Worm (Caenorhabditis elegans): ENCODE data around the gene C17C3.3.

ce11 chrII:5557134-5557533, 4.4 kb upstream of the C17C3.3 start:
- TF ChIP-seq med-1 (GFP tag; optimal IDR thresholded peaks at IDR 0.05; ENCODE audit: insufficient read depth): no peak
- TF ChIP-seq tab-1 (GFP tag; IDR thresholded peaks at IDR 0.05): no peak
- TF ChIP-seq T22C8.4 (GFP tag; IDR thresholded peaks at IDR 0.05): no peak
- TF ChIP-seq ref-1 (GFP tag; conservative IDR thresholded peaks at IDR 0.05): no peak

All from whole organism, midembryonic.